Worm (Caenorhabditis elegans) whole organism, young adult: ENCODE data around the gene T07A5.1.

Experiments used
- B0019.2 ChIP-seq: fragments of 200-800 bp; sonication (Bioruptor generic); conservative IDR thresholded peaks from 2 replicates; pipeline ENCODE4 v1.3.6; 2022; ENCODE audit warnings: missing genetic modification reagents, missing genetic modification characterization, missing compliant biosample characterization
- D2030.7 ChIP-seq: fragments of 200-800 bp; sonication (Bioruptor generic); IDR thresholded peaks from 2 replicates; pipeline ENCODE4 v1.3.6; 2022; ENCODE audit warnings: missing genetic modification reagents, missing genetic modification characterization, missing compliant biosample characterization
- F37B4.10 ChIP-seq: fragments of 200-800 bp; sonication (Bioruptor generic); IDR thresholded peaks from 2 replicates; pipeline ENCODE4 v1.3.6; 2022; ENCODE audit warnings: missing genetic modification characterization, missing compliant biosample characterization
- F55B11.4 ChIP-seq: sonication (generic microtip); optimal IDR thresholded peaks from 2 replicates; lab custom pipeline; 2016; ENCODE audit warnings: missing compliant biosample characterization, missing genetic modification characterization, borderline replicate concordance; ENCODE audit not compliant: insufficient read depth
- ama-1 ChIP-seq, 3 experiments: fragments of 150-350 bp in 1 of 3; sonication (generic microtip) in 2 of 3; optimal IDR thresholded peaks; 2 replicates each; lab custom pipeline; 2014 to 2018; ENCODE audit warnings: missing biosample characterization in 2 of 3, missing genetic modification characterization in 2 of 3, missing genetic modification reagents in 2 of 3
- atf-7 ChIP-seq: sonication (generic microtip); optimal IDR thresholded peaks from 2 replicates; lab custom pipeline; 2017; ENCODE audit warnings: mild to moderate bottlenecking, missing genetic modification characterization, missing compliant biosample characterization
- athp-1 ChIP-seq: sonication (generic microtip); optimal IDR thresholded peaks from 2 replicates; lab custom pipeline; 2017; ENCODE audit warnings: mild to moderate bottlenecking, missing genetic modification characterization, missing compliant biosample characterization
- attf-3 ChIP-seq: fragments of 200-800 bp; sonication (Bioruptor generic); conservative IDR thresholded peaks from 2 replicates; pipeline ENCODE4 v1.3.6; 2022; ENCODE audit warnings: missing genetic modification reagents, missing genetic modification characterization, missing compliant biosample characterization
- bed-1 ChIP-seq: fragments of 200-800 bp; sonication (Bioruptor generic); IDR thresholded peaks from 2 replicates; pipeline ENCODE4 v1.3.6; 2022; ENCODE audit warnings: missing genetic modification reagents, missing genetic modification characterization, missing compliant biosample characterization
- ceh-40 ChIP-seq: fragments of 200-800 bp; sonication (Bioruptor generic); IDR thresholded peaks from 2 replicates; pipeline ENCODE4 v1.3.6; 2022; ENCODE audit warnings: missing genetic modification characterization, missing compliant biosample characterization
- chd-7 ChIP-seq: sonication (generic microtip); optimal IDR thresholded peaks from 2 replicates; lab custom pipeline; 2016; ENCODE audit warnings: mild to moderate bottlenecking, missing genetic modification characterization, moderate library complexity, missing compliant biosample characterization
- dox-1 ChIP-seq: fragments of 200-800 bp; sonication (Bioruptor generic); IDR thresholded peaks from 2 replicates; pipeline ENCODE4 v1.3.6; 2022; ENCODE audit warnings: missing genetic modification reagents, missing genetic modification characterization, missing compliant biosample characterization
- dpff-1 ChIP-seq: sonication (generic microtip); optimal IDR thresholded peaks from 2 replicates; lab custom pipeline; 2017; ENCODE audit warnings: mild to moderate bottlenecking, missing genetic modification characterization, missing compliant biosample characterization
- efl-1 ChIP-seq: fragments of 150-350 bp; optimal IDR thresholded peaks from 2 replicates; lab custom pipeline; 2014; ENCODE audit warnings: missing biosample characterization, missing genetic modification reagents, missing genetic modification characterization
- egl-44 ChIP-seq: fragments of 200-800 bp; sonication (Bioruptor generic); IDR thresholded peaks from 2 replicates; pipeline ENCODE4 v1.3.6; 2022; ENCODE audit warnings: missing genetic modification reagents, missing genetic modification characterization, missing compliant biosample characterization
- egrh-3 ChIP-seq: fragments of 200-800 bp; sonication (Bioruptor generic); IDR thresholded peaks from 2 replicates; pipeline ENCODE4 v1.3.6; 2022; ENCODE audit warnings: missing genetic modification reagents, missing genetic modification characterization, missing compliant biosample characterization
- ekl-4 ChIP-seq: fragments of 200-800 bp; sonication (Bioruptor generic); IDR thresholded peaks from 2 replicates; pipeline ENCODE4 v1.3.6; 2022; ENCODE audit warnings: missing genetic modification reagents, missing genetic modification characterization, missing compliant biosample characterization
- fkh-3 ChIP-seq: sonication (generic microtip); optimal IDR thresholded peaks from 2 replicates; lab custom pipeline; 2016; ENCODE audit warnings: mild to moderate bottlenecking, missing genetic modification characterization, missing compliant biosample characterization
- gei-17 ChIP-seq: fragments of 200-800 bp; sonication (Bioruptor generic); optimal IDR thresholded peaks from 2 replicates; lab custom pipeline; 2018; ENCODE audit warnings: mild to moderate bottlenecking, missing genetic modification characterization, missing compliant biosample characterization
- hlh-26 ChIP-seq: fragments of 200-800 bp; sonication (Bioruptor generic); conservative IDR thresholded peaks from 2 replicates; pipeline ENCODE4 v1.3.6; 2022; ENCODE audit warnings: missing genetic modification reagents, missing genetic modification characterization, missing compliant biosample characterization
- hmg-1.2 ChIP-seq: fragments of 200-800 bp; sonication (Bioruptor generic); IDR thresholded peaks from 2 replicates; pipeline ENCODE4 v1.3.6; 2022; ENCODE audit warnings: missing genetic modification reagents, missing genetic modification characterization, missing compliant biosample characterization
- hsf-1 ChIP-seq: fragments of 200-800 bp; sonication (Bioruptor generic); IDR thresholded peaks from 2 replicates; pipeline ENCODE4 v1.3.6; 2022; ENCODE audit warnings: missing genetic modification reagents, missing genetic modification characterization, missing compliant biosample characterization
- lin-40 ChIP-seq: sonication (generic microtip); optimal IDR thresholded peaks from 2 replicates; lab custom pipeline; 2016; ENCODE audit warnings: missing genetic modification characterization, mild to moderate bottlenecking, missing compliant biosample characterization, missing genotype, missing genetic modification reagents
- lir-1 ChIP-seq: fragments of 200-800 bp; sonication (Bioruptor generic); conservative IDR thresholded peaks from 2 replicates; pipeline ENCODE4 v1.3.6; 2022; ENCODE audit warnings: missing genetic modification reagents, missing genetic modification characterization, missing compliant biosample characterization
- mcd-1 ChIP-seq: fragments of 200-800 bp; sonication (Bioruptor generic); IDR thresholded peaks from 2 replicates; pipeline ENCODE4 v1.3.6; 2022; ENCODE audit warnings: missing genetic modification reagents, missing genetic modification characterization, missing compliant biosample characterization
- mxl-1 ChIP-seq: sonication (generic microtip); optimal IDR thresholded peaks from 2 replicates; lab custom pipeline; 2016; ENCODE audit warnings: missing genetic modification characterization, missing compliant biosample characterization
- nfya-2 ChIP-seq: fragments of 200-800 bp; sonication (Bioruptor generic); IDR thresholded peaks from 2 replicates; pipeline ENCODE4 v1.3.6; 2022; ENCODE audit warnings: missing genetic modification reagents, missing genetic modification characterization, missing compliant biosample characterization
- nfyb-1 ChIP-seq: fragments of 200-800 bp; sonication (Bioruptor generic); IDR thresholded peaks from 2 replicates; pipeline ENCODE4 v1.3.6; 2022; ENCODE audit warnings: missing genetic modification reagents, missing genetic modification characterization, missing compliant biosample characterization
- nhr-179 ChIP-seq: sonication (generic microtip); optimal IDR thresholded peaks from 2 replicates; lab custom pipeline; 2016; ENCODE audit warnings: mild to moderate bottlenecking, missing genetic modification characterization, missing compliant biosample characterization
- rec-8 ChIP-seq, 2 experiments: sonication (generic microtip); optimal IDR thresholded peaks; 2 replicates each; lab custom pipeline; 2016; ENCODE audit warnings: mild to moderate bottlenecking in 2 of 2, missing genetic modification characterization in 2 of 2, missing genetic modification reagents in 2 of 2, missing genotype in 2 of 2, missing biosample characterization in 1 of 2, missing compliant biosample characterization in 1 of 2, moderate library complexity in 1 of 2
- repo-1 ChIP-seq: sonication (generic microtip); optimal IDR thresholded peaks from 2 replicates; lab custom pipeline; 2017; ENCODE audit warnings: mild to moderate bottlenecking, missing genetic modification characterization, missing compliant biosample characterization
- sea-2 ChIP-seq: fragments of 200-800 bp; sonication (Bioruptor generic); IDR thresholded peaks from 2 replicates; pipeline ENCODE4 v1.3.6; 2022; ENCODE audit warnings: missing genetic modification characterization, missing compliant biosample characterization
- snpc-1.3 ChIP-seq: sonication (generic microtip); optimal IDR thresholded peaks from 2 replicates; lab custom pipeline; 2017; ENCODE audit warnings: missing genetic modification characterization, mild to moderate bottlenecking, missing compliant biosample characterization, antibody characterized with exemption, moderate library complexity, missing genotype, missing genetic modification reagents; ENCODE audit not compliant: insufficient read depth
- tbx-9 ChIP-seq: sonication (generic microtip); optimal IDR thresholded peaks from 2 replicates; lab custom pipeline; 2016; ENCODE audit warnings: borderline replicate concordance, missing genetic modification characterization, inconsistent platforms, missing compliant biosample characterization
- unc-130 ChIP-seq: sonication (generic microtip); optimal IDR thresholded peaks from 2 replicates; lab custom pipeline; 2016; ENCODE audit warnings: missing genetic modification reagents, missing genetic modification characterization, missing compliant biosample characterization
- unc-62 ChIP-seq: fragments of 150-350 bp; optimal IDR thresholded peaks from 2 replicates; lab custom pipeline; 2014; ENCODE audit warnings: missing biosample characterization, missing genetic modification reagents, missing genetic modification characterization
- zfh-2 ChIP-seq: fragments of 200-800 bp; sonication (Bioruptor generic); conservative IDR thresholded peaks from 2 replicates; pipeline ENCODE4 v1.3.6; 2022; ENCODE audit warnings: missing genetic modification reagents, missing genetic modification characterization, missing compliant biosample characterization
- ztf-18 ChIP-seq: sonication (generic microtip); optimal IDR thresholded peaks from 2 replicates; lab custom pipeline; 2016; ENCODE audit warnings: missing genotype, mild to moderate bottlenecking, missing genetic modification characterization, missing compliant biosample characterization
- ztf-22 ChIP-seq: fragments of 200-800 bp; sonication (Bioruptor generic); optimal IDR thresholded peaks from 2 replicates; lab custom pipeline; 2018; ENCODE audit warnings: mild to moderate bottlenecking, missing genetic modification characterization, moderate library complexity, missing compliant biosample characterization
- ztf-25 ChIP-seq: fragments of 200-800 bp; sonication (Bioruptor generic); IDR thresholded peaks from 2 replicates; pipeline ENCODE4 v1.3.6; 2022; ENCODE audit warnings: missing genetic modification reagents, missing genetic modification characterization, missing compliant biosample characterization
- ztf-28 ChIP-seq: fragments of 200-800 bp; sonication (Bioruptor generic); IDR thresholded peaks from 2 replicates; pipeline ENCODE4 v1.3.6; 2022; ENCODE audit warnings: missing genetic modification reagents, missing genetic modification characterization, missing compliant biosample characterization
- ztf-3 ChIP-seq: fragments of 200-800 bp; sonication (Bioruptor generic); optimal IDR thresholded peaks from 2 replicates; lab custom pipeline; 2018; ENCODE audit warnings: mild to moderate bottlenecking, missing genetic modification characterization, missing compliant biosample characterization

Gene T07A5.1

ce11 chrIII:10337508-10338166 is 31.6 kb upstream of the T07A5.1 start, which contains the start of gene ttr-15 (continued):
- TF ChIP-seq ztf-28 (GFP tag; lab: Robert Waterston, UW) (no peak), rec-8 (tag; optimal IDR thresholded peaks at IDR 0.05; lab: Kevin White, UChicago) (no peak), fkh-3 (no peak), sea-2 (GFP tag; lab: Robert Waterston, UW) (no peak), lin-40 (tag; lab: Kevin White, UChicago) (peak; percentile 57), zfh-2 (GFP tag; lab: Robert Waterston, UW) (no peak)
- TF ChIP-seq, all 124 proteins: peak for 10

ce11 chrIII:10336109-10336508 is 30.1 kb upstream of the T07A5.1 start:
- TF ChIP-seq ztf-3 (GFP tag; lab: Kevin White, UChicago): no peak
- TF ChIP-seq nhr-179: no peak
- no peak for TF ChIP-seq chd-7 (tag; lab: Kevin White, UChicago)
- TF ChIP-seq D2030.7 (GFP tag; lab: Robert Waterston, UW): no peak
- TF ChIP-seq atf-7 (tag; lab: Kevin White, UChicago): no peak
- TF ChIP-seq F55B11.4 (tag; lab: Kevin White, UChicago): no peak
- no peak for TF ChIP-seq mxl-1 (tag; lab: Kevin White, UChicago)
- TF ChIP-seq hsf-1 (GFP tag; lab: Robert Waterston, UW): no peak
- TF ChIP-seq dox-1: no peak
- TF ChIP-seq gei-17 (GFP tag; lab: Kevin White, UChicago): no peak
- no peak for TF ChIP-seq hlh-26
- TF ChIP-seq unc-62: no peak
- TF ChIP-seq ekl-4 (GFP tag; lab: Robert Waterston, UW): no peak
- no peak for TF ChIP-seq ceh-40 (GFP tag; lab: Robert Waterston, UW)
- no peak for TF ChIP-seq dpff-1 (tag; lab: Kevin White, UChicago)
- TF ChIP-seq ama-1 (optimal IDR thresholded peaks at IDR 0.05; lab: Kevin White, UChicago): no peak
- TF ChIP-seq ama-1 (GFP tag; optimal IDR thresholded peaks at IDR 0.05; lab: Kevin White, UChicago): no peak
- no peak for TF ChIP-seq rec-8 (tag; optimal IDR thresholded peaks at IDR 0.05; lab: Kevin White, UChicago)

- TF ChIP-seq tbx-9 (tag; lab: Kevin White, UChicago) (peak; percentile 93), hsf-1 (GFP tag; lab: Robert Waterston, UW) (no peak)
Observed at ce11 chrIII:10335086-10335485, 29.1 kb upstream of the T07A5.1 start, which contains the start of gene ced-9. Gene ced-9 (plus strand): TSS chrIII:10335172.

- TF ChIP-seq bed-1 (GFP tag; lab: Robert Waterston, UW) (no peak), repo-1 (tag; lab: Kevin White, UChicago) (peak; percentile 77), nfya-2 (GFP tag; lab: Robert Waterston, UW) (no peak), hlh-26 (no peak), F37B4.10 (GFP tag; lab: Robert Waterston, UW) (0 out of 2 replicates have a peak, but pooled peaks have one; percentile 8), ceh-40 (GFP tag; lab: Robert Waterston, UW) (no peak), egl-44 (peak; percentile 66; the same call in 1 of the 2 replicates), lir-1 (GFP tag; lab: Robert Waterston, UW) (peak; percentile 63; the same call in 1 of the 2 replicates), unc-130 (GFP tag; lab: Kevin White, UChicago) (no peak), egrh-3 (GFP tag; lab: Robert Waterston, UW) (no peak), ztf-22 (GFP tag; lab: Kevin White, UChicago) (peak; percentile 58), athp-1 (tag; lab: Kevin White, UChicago) (peak; percentile 7), efl-1 (GFP tag; lab: Kevin White, UChicago) (peak; percentile 51), attf-3 (GFP tag; lab: Robert Waterston, UW) (no peak), ztf-18 (peak; percentile 98), nfyb-1 (peak; percentile 84), hmg-1.2 (GFP tag; lab: Robert Waterston, UW) (peak; percentile 67), mcd-1 (GFP tag; lab: Robert Waterston, UW) (peak; percentile 94), B0019.2 (GFP tag; lab: Robert Waterston, UW) (no peak), unc-62 (no peak), snpc-1.3 (tag; lab: Kevin White, UChicago) (no peak), ztf-25 (GFP tag; lab: Robert Waterston, UW) (no peak)
Observed at ce11 chrIII:10333961-10334542, 28.1 kb upstream of the T07A5.1 start, which contains the start of the genes jmjd-4 and mev-1. Gene jmjd-4 (minus strand): TSS chrIII:10334018. Gene mev-1 (plus strand): TSS chrIII:10334277.
